Worm (Caenorhabditis elegans) whole organism, L1 larva: Measurements from ENCODE around the gene blos-7.
A peak's percentile ranks its signal among the peaks of the same experiment; 100 is the strongest.

Source experiments
- F16B12.6 ChIP-seq: fragments of 150-350 bp; optimal IDR thresholded peaks from 2 replicates; lab custom pipeline; 2014; ENCODE audit warnings: missing biosample characterization, missing genetic modification characterization
- Y116A8C.19 ChIP-seq: sonication (generic microtip); optimal IDR thresholded peaks from 2 replicates; lab custom pipeline; 2016; ENCODE audit warnings: missing compliant biosample characterization, missing genetic modification characterization, borderline replicate concordance
- aha-1 ChIP-seq: fragments of 150-350 bp; optimal IDR thresholded peaks from 2 replicates; lab custom pipeline; 2014; ENCODE audit warnings: missing biosample characterization, missing genetic modification characterization
- aly-2 ChIP-seq: fragments of 150-350 bp; optimal IDR thresholded peaks from 2 replicates; lab custom pipeline; 2014; ENCODE audit warnings: missing biosample characterization, missing genetic modification characterization
- ceh-63 ChIP-seq: fragments of 200-800 bp; sonication (Bioruptor generic); optimal IDR thresholded peaks from 2 replicates; lab custom pipeline; 2018; ENCODE audit warnings: mild to moderate bottlenecking, missing genetic modification characterization, missing compliant biosample characterization
- dpl-1 ChIP-seq, 3 experiments: fragments of 150-350 bp in 2 of 3; sonication (generic microtip) in 1 of 3; optimal IDR thresholded peaks; 2 replicates each; lab custom pipeline; 2014 to 2017; ENCODE audit warnings: missing biosample characterization in 3 of 3, missing genetic modification characterization in 3 of 3, missing genetic modification reagents in 3 of 3
- efl-1 ChIP-seq, 4 experiments: fragments of 150-350 bp; optimal IDR thresholded peaks in 3 of 4; peaks in 1 of 4; 1 replicate in 1 of 4; 2 replicates in 3 of 4; lab custom pipeline; 2014; ENCODE audit warnings: missing biosample characterization in 2 of 4, missing genetic modification characterization in 2 of 4, missing genetic modification reagents in 2 of 4
- fkh-4 ChIP-seq: sonication (generic microtip); optimal IDR thresholded peaks from 2 replicates; lab custom pipeline; 2016; ENCODE audit warnings: missing compliant biosample characterization, missing genetic modification characterization, borderline replicate concordance
- fkh-8 ChIP-seq: sonication (generic microtip); optimal IDR thresholded peaks from 2 replicates; lab custom pipeline; 2016; ENCODE audit warnings: mild to moderate bottlenecking, missing genetic modification characterization, missing compliant biosample characterization
- fos-1 ChIP-seq: fragments of 150-350 bp; optimal IDR thresholded peaks from 2 replicates; lab custom pipeline; 2014; ENCODE audit warnings: missing biosample characterization, missing genetic modification characterization
- grh-1 ChIP-seq: fragments of 200-800 bp; sonication (Bioruptor generic); IDR thresholded peaks from 2 replicates; pipeline ENCODE4 v1.3.6; 2022; ENCODE audit warnings: missing genetic modification reagents, missing genetic modification characterization, missing compliant biosample characterization
- hlh-4 ChIP-seq: sonication (generic microtip); optimal IDR thresholded peaks from 2 replicates; lab custom pipeline; 2016; ENCODE audit warnings: mild to moderate bottlenecking, missing genetic modification characterization, missing compliant biosample characterization
- irx-1 ChIP-seq: sonication (generic microtip); optimal IDR thresholded peaks from 2 replicates; lab custom pipeline; 2016; ENCODE audit warnings: missing genetic modification characterization, missing compliant biosample characterization
- isw-1 ChIP-seq: fragments of 200-800 bp; sonication (Bioruptor generic); IDR thresholded peaks from 2 replicates; pipeline ENCODE4 v1.3.6; 2022; ENCODE audit warnings: missing genetic modification characterization, missing compliant biosample characterization
- jun-1 ChIP-seq: fragments of 150-350 bp; optimal IDR thresholded peaks from 2 replicates; lab custom pipeline; 2014; ENCODE audit warnings: missing biosample characterization, missing genetic modification reagents, missing genetic modification characterization
- lin-15B ChIP-seq: fragments of 150-350 bp; sonication (generic microtip); optimal IDR thresholded peaks from 3 replicates; lab custom pipeline; 2014; ENCODE audit warnings: missing biosample characterization, missing genetic modification characterization
- lin-35 ChIP-seq, 2 experiments: fragments of 150-350 bp; optimal IDR thresholded peaks; 2 replicates each; lab custom pipeline; 2014; ENCODE audit warnings: missing biosample characterization in 2 of 2, missing genetic modification characterization in 2 of 2, missing genetic modification reagents in 2 of 2
- lir-3 ChIP-seq: sonication (generic microtip); optimal IDR thresholded peaks from 2 replicates; lab custom pipeline; 2016; ENCODE audit warnings: mild to moderate bottlenecking, missing genetic modification characterization, moderate library complexity, missing compliant biosample characterization; ENCODE audit not compliant: poor library complexity
- lsy-2 ChIP-seq, 2 experiments: fragments of 150-350 bp; optimal IDR thresholded peaks; 2 replicates each; lab custom pipeline; 2014; ENCODE audit warnings: missing biosample characterization in 2 of 2, missing genetic modification characterization in 2 of 2
- mep-1 ChIP-seq: fragments of 150-350 bp; optimal IDR thresholded peaks from 2 replicates; lab custom pipeline; 2014; ENCODE audit warnings: missing biosample characterization, missing genetic modification characterization
- nhr-19 ChIP-seq: fragments of 200-800 bp; sonication (Bioruptor generic); conservative IDR thresholded peaks from 2 replicates; pipeline ENCODE4 v1.3.6; 2022; ENCODE audit warnings: missing genetic modification characterization, missing compliant biosample characterization
- nhr-20 ChIP-seq: sonication (generic microtip); optimal IDR thresholded peaks from 2 replicates; lab custom pipeline; 2016; ENCODE audit warnings: mild to moderate bottlenecking, missing genetic modification characterization, missing compliant biosample characterization
- nhr-28 ChIP-seq: fragments of 150-350 bp; optimal IDR thresholded peaks from 2 replicates; lab custom pipeline; 2014; ENCODE audit warnings: missing biosample characterization, missing genetic modification characterization
- nhr-71 ChIP-seq: sonication (generic microtip); optimal IDR thresholded peaks from 2 replicates; lab custom pipeline; 2016; ENCODE audit warnings: mild to moderate bottlenecking, missing genetic modification characterization, moderate library complexity, missing compliant biosample characterization
- nhr-76 ChIP-seq: sonication (generic microtip); optimal IDR thresholded peaks from 2 replicates; lab custom pipeline; 2017; ENCODE audit warnings: missing biosample characterization, missing genetic modification characterization
- nhr-77 ChIP-seq: fragments of 150-350 bp; optimal IDR thresholded peaks from 2 replicates; lab custom pipeline; 2014; ENCODE audit warnings: missing biosample characterization, missing genetic modification characterization
- pag-3 ChIP-seq: sonication (generic microtip); optimal IDR thresholded peaks from 2 replicates; lab custom pipeline; 2017; ENCODE audit warnings: missing genetic modification characterization, mild to moderate bottlenecking, missing compliant biosample characterization, antibody characterized with exemption, borderline replicate concordance; ENCODE audit not compliant: insufficient read depth
- pax-3 ChIP-seq: fragments of 200-800 bp; sonication (Bioruptor generic); optimal IDR thresholded peaks from 2 replicates; lab custom pipeline; 2018; ENCODE audit warnings: mild to moderate bottlenecking, missing genetic modification characterization, moderate library complexity, missing compliant biosample characterization
- rnt-1 ChIP-seq: sonication (generic microtip); optimal IDR thresholded peaks from 2 replicates; lab custom pipeline; 2016; ENCODE audit warnings: mild to moderate bottlenecking, missing genetic modification characterization, moderate library complexity, missing compliant biosample characterization
- sox-4 ChIP-seq: sonication (generic microtip); optimal IDR thresholded peaks from 2 replicates; lab custom pipeline; 2016; ENCODE audit warnings: missing genetic modification characterization, missing compliant biosample characterization
- tbx-2 ChIP-seq: sonication (generic microtip); optimal IDR thresholded peaks from 2 replicates; lab custom pipeline; 2016; ENCODE audit warnings: missing genetic modification characterization, missing compliant biosample characterization
- tlp-1 ChIP-seq: fragments of 150-350 bp; optimal IDR thresholded peaks from 2 replicates; lab custom pipeline; 2014; ENCODE audit warnings: missing biosample characterization, missing genetic modification characterization
- unc-130 ChIP-seq: fragments of 150-350 bp; optimal IDR thresholded peaks from 2 replicates; lab custom pipeline; 2017; ENCODE audit warnings: missing biosample characterization, missing genetic modification characterization, inconsistent platforms
- unc-30 ChIP-seq: sonication (generic microtip); optimal IDR thresholded peaks from 2 replicates; lab custom pipeline; 2017; ENCODE audit warnings: missing biosample characterization, missing genetic modification characterization
- unc-62 ChIP-seq: fragments of 150-350 bp; optimal IDR thresholded peaks from 2 replicates; lab custom pipeline; 2014; ENCODE audit warnings: missing biosample characterization, missing genetic modification reagents, missing genetic modification characterization
- xbp-1 ChIP-seq: sonication (generic microtip); optimal IDR thresholded peaks from 2 replicates; lab custom pipeline; 2016; ENCODE audit warnings: missing genetic modification characterization, missing compliant biosample characterization
- zip-4 ChIP-seq: fragments of 200-800 bp; sonication (Bioruptor generic); optimal IDR thresholded peaks from 2 replicates; lab custom pipeline; 2018; ENCODE audit warnings: mild to moderate bottlenecking, missing genetic modification characterization, moderate library complexity, missing compliant biosample characterization

blos-7 gene

DNA sequence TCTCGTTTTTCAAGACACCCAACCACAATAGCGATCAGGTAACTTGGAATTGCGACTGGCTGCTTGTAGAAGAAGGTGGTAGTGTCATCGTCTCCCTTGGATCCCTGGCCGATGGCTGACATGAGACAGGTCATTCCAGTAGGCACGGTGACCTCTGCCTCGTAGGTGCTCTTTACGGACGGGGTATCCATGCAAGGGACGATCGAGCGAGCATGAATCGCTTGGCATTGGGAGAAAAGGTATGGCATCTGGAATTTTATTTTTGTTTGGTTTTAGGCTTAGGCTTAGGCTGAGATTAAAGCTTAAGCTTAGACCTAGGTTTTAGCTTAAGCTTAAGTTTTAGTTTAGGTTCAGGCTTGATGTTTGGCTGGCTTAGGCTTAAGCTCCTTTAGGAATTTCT lies 28.3 kb upstream of the blos-7 start:
- TF ChIP-seq grh-1 (GFP tag; lab: Robert Waterston, UW) (no peak), hlh-4 (no peak), nhr-20 (tag; lab: Kevin White, UChicago) (no peak), aha-1 (tag; lab: Kevin White, UChicago) (no peak), nhr-71 (tag; lab: Kevin White, UChicago) (no peak), ceh-63 (GFP tag; lab: Kevin White, UChicago) (no peak), tlp-1 (tag; lab: Kevin White, UChicago) (no peak), tbx-2 (no peak)

DNA sequence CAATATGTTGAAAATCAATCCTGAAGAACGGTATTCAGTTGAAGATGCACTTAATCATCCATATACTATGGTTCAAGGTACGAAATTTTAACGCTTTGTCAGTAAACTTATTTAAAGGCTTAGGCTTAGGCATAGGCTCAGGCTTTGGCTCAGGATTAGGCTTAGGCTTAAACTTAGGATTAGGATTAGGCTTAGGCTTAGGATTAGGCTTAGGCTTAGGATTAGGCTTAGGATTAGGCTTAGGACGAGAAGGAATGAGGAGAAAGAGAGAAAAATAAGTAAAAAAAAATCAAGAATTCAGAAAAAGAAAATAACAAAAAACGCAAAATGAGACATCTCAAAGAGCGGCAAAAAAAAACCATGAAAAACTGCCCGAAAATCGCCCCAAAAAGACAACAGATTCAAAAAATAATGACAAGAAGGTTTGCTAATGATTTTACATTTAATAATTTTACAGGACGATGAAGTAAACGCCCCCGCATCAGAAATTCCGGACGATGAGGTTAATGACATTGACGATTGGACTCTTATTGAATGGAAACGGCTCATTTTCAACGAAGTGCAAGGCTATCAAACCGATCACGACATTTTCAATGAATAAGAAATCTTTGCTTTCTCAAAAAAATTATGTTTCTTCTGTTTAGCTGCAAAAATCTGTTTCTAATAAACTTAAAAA lies 26.0 kb upstream of the blos-7 start:
- TF ChIP-seq irx-1 (tag; lab: Kevin White, UChicago) = no peak
- no peak for TF ChIP-seq pax-3 (tag; lab: Kevin White, UChicago)
- TF ChIP-seq fkh-8 (tag; lab: Kevin White, UChicago) = no peak
- no peak for TF ChIP-seq nhr-19 (GFP tag; lab: Robert Waterston, UW)
- no peak for TF ChIP-seq pag-3 (tag; lab: Kevin White, UChicago)
- no peak for TF ChIP-seq nhr-76 (tag; lab: Kevin White, UChicago)
- TF ChIP-seq unc-130 (tag; lab: Kevin White, UChicago) = no peak
- TF ChIP-seq dpl-1 (GFP tag; optimal IDR thresholded peaks at IDR 0.05; lab: Kevin White, UChicago) = no peak
- TF ChIP-seq Y116A8C.19 (tag; lab: Kevin White, UChicago) = no peak
- no peak for TF ChIP-seq unc-30
- no peak for TF ChIP-seq nhr-77 (tag; lab: Kevin White, UChicago)
- no peak for TF ChIP-seq zip-4 (GFP tag; lab: Kevin White, UChicago)
- no peak for TF ChIP-seq lir-3 (tag; lab: Kevin White, UChicago)
- no peak for TF ChIP-seq F16B12.6 (tag; lab: Kevin White, UChicago)
- no peak for TF ChIP-seq fos-1
- no peak for TF ChIP-seq rnt-1 (tag; lab: Kevin White, UChicago)
- TF ChIP-seq tbx-2 = no peak
- no peak for TF ChIP-seq sox-4 (tag; lab: Kevin White, UChicago)
- no peak for TF ChIP-seq xbp-1
- no peak for TF ChIP-seq lin-35 (GFP tag; optimal IDR thresholded peaks at IDR 0.05; lab: Kevin White, UChicago)

DNA sequence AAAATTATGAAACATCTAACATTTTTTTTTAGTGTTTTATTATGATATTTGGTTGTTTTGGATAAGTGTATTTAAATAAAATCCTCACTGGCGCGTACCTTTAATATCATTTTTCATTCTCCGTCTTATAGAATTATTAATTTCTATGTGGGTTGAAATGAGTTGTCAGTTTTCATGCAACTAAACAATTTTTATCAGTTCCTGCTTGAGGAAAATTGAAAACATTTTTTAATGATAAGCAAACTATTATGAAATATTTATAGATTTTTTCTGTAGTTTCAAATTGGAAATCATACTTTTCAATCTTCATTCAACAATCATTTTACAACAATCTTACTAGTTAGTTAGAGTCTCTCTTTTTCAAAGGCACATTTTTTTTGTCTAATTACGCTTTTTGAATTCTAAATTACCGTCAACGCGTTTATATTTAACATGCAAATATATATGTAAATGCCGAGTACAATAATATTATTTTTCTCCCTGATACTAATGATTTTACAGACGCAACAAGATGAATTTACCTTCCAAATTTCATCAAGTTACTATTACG lies 23.7 kb upstream of the blos-7 start, which contains the start of the genes Y37E11B.10 and kgb-2:
Gene Y37E11B.10 (minus strand): TSS at position 182 of the 550 bp plus-strand sequence.
Gene kgb-2 (plus strand): TSS at position 500 of the 550 bp plus-strand sequence.
- TF ChIP-seq xbp-1 = no peak
- no peak for TF ChIP-seq mep-1 (tag; lab: Kevin White, UChicago)

DNA sequence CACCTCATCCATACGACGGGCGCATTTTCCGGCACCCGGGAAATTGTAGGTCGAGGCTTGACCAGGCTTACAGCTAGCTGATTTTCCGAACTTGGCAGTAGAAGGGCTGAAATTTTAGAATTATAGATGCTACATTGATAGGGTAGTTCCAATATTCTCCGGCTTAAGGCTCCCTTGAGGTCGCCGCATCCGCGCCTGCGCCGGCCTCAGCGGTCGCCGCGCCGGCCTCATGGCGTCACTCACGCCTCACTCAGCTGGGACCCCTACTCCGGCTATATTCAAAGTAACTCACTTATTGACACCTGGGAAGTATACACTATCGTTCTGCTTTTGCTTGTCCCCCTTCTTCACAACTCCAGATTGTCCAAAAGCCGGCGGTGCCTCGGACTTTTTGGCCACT lies 21.4 kb upstream of the blos-7 start:
- TF ChIP-seq efl-1 (optimal IDR thresholded peaks at IDR 0.05; lab: Kevin White, UChicago) = no peak
- TF ChIP-seq efl-1 (GFP tag; optimal IDR thresholded peaks at IDR 0.05 in 1 of 2; lab: Kevin White, UChicago) = peak in 1 of 2 experiments; percentile 69
- no peak for TF ChIP-seq nhr-28 (tag; lab: Kevin White, UChicago)

DNA sequence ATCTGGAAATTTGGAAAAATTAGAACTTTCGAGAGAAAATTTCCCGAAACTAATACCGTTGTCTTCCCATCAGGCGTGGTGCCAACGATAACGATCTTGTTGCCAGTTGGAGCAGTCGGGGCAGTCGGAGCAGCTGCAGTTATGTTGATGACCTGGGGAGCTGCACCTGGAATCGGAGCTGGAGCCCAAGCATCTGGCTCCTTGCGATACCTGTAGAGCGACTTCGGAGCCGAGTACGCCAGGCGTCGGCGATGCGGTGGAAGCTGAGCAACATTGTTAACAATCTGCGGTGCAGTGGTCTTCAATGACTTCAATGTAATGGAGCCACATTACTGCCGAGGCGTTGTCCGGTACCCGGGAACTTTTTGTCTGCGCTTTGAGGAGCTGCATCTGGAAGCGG lies 19.1 kb upstream of the blos-7 start:
- TF ChIP-seq aly-2 (tag; lab: Kevin White, UChicago) (no peak), isw-1 (GFP tag; lab: Robert Waterston, UW) (no peak), pag-3 (tag; lab: Kevin White, UChicago) (no peak), fkh-4 (tag; lab: Kevin White, UChicago) (no peak), nhr-20 (tag; lab: Kevin White, UChicago) (no peak), jun-1 (tag; lab: Kevin White, UChicago) (no peak), unc-62 (GFP tag; lab: Kevin White, UChicago) (no peak), lsy-2 (tag; optimal IDR thresholded peaks at IDR 0.05; lab: Kevin White, UChicago) (no peak), lin-15B (tag; lab: Kevin White, UChicago) (no peak), xbp-1 (no peak)
- TF ChIP-seq, all 84 proteins: peak for 0
